Worm (Caenorhabditis elegans): ENCODE data around the gene ugt-37.
A peak's percentile ranks its signal among the peaks of the same experiment; 100 is the strongest.

Gene ugt-37

DNA sequence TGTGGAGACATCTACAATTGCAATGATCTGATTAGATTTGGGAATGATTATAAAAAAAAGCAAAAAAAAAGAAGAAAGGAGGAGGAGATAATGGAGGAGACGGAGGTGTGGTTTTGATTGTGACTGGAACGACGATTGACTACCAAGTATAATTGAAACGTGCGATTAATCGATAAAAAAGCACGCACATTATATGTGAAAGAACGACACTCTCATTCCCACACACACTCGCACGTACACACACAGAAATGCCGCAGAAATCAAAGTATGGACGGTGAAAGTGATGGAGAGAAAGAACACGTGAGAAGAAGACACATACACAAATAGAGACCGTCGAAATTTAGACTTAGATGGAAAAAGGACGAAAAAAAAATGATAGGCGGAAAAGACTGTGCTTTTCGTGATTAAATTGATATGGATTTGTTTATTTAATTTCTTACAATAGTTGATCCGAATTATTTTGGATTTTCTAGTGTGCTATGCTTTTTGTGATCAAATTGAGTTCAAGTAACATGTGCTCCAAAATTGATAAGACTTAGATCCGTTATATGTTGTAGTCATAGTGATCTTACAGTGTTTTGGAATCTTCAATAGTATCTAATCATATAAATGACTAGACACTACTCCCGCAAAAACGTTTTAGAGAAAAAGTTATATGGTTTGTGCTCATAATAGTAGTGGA lies 51.3 kb downstream of the ugt-37 start, which contains the start of gene nhr-135 (continued):
- TF ChIP-seq mes-2 (tag; optimal IDR thresholded peaks at IDR 0.05; ENCODE audit: poor library complexity, severe bottlenecking) (peak; percentile 57), ceh-82 (tag; optimal IDR thresholded peaks at IDR 0.05) (no peak), hlh-30 (tag; optimal IDR thresholded peaks at IDR 0.05; ENCODE audit: insufficient read depth) (peak; percentile 90), daf-16 (GFP tag; optimal IDR thresholded peaks at IDR 0.05) (peak in 1 of 2 experiments; percentile 7), daf-16 (tag; optimal IDR thresholded peaks at IDR 0.05) (peak; percentile 84), tag-97 (GFP tag; IDR thresholded peaks at IDR 0.05) (no peak), cey-2 (tag; optimal IDR thresholded peaks at IDR 0.05; ENCODE audit: borderline replicate concordance, insufficient read depth) (peak; percentile 5), fos-1 (tag; optimal IDR thresholded peaks at IDR 0.05) (peak; percentile 0), unc-62 (GFP tag; optimal IDR thresholded peaks at IDR 0.05 in 1 of 2) (peak in 1 of 2 experiments; percentile 32), unc-62 (tag; optimal IDR thresholded peaks at IDR 0.05) (no peak), ceh-62 (tag; optimal IDR thresholded peaks at IDR 0.05) (no peak), nhr-48 (tag; optimal IDR thresholded peaks at IDR 0.05) (peak; percentile 89), nhr-102 (tag; optimal IDR thresholded peaks at IDR 0.05) (peak; percentile 90), ctbp-1 (GFP tag; IDR thresholded peaks at IDR 0.05) (0 out of 2 replicates have a peak, but pooled peaks have one; percentile 33), hif-1 (tag; optimal IDR thresholded peaks at IDR 0.05) (peak; percentile 26 to 95), nhr-6 (tag; optimal IDR thresholded peaks at IDR 0.05) (peak; percentile 6), lin-15B (tag; optimal IDR thresholded peaks at IDR 0.05) (no peak), dve-1 (tag; optimal IDR thresholded peaks at IDR 0.05; ENCODE audit: insufficient read depth) (peak; percentile 78), hlh-11 (tag; optimal IDR thresholded peaks at IDR 0.05) (peak; percentile 93)

All from whole organism, L4 larva.